Worm (Caenorhabditis elegans) whole organism, early embryonic: ENCODE measurements around the gene emre-1.

Source experiments
- F13C5.2 ChIP-seq: sonication (generic microtip); optimal IDR thresholded peaks from 2 replicates; lab custom pipeline; 2017; ENCODE audit warnings: mild to moderate bottlenecking, missing genetic modification characterization, inconsistent platforms, missing compliant biosample characterization
- aly-1 ChIP-seq: sonication (generic microtip); optimal IDR thresholded peaks from 2 replicates; lab custom pipeline; 2016; ENCODE audit warnings: missing genetic modification characterization, missing compliant biosample characterization
- ama-1 ChIP-seq: fragments of 150-350 bp; optimal IDR thresholded peaks from 2 replicates; lab custom pipeline; 2014
- flt-1 ChIP-seq: fragments of 200-800 bp; sonication (Bioruptor generic); IDR thresholded peaks from 2 replicates; pipeline ENCODE4 v1.3.6; 2022; ENCODE audit warnings: missing genetic modification characterization, missing compliant biosample characterization
- hmg-4 ChIP-seq: fragments of 200-800 bp; sonication (Bioruptor generic); optimal IDR thresholded peaks from 2 replicates; lab custom pipeline; 2018; ENCODE audit warnings: mild to moderate bottlenecking, missing genetic modification characterization, missing compliant biosample characterization
- hnd-1 ChIP-seq: sonication (generic microtip); optimal IDR thresholded peaks from 2 replicates; lab custom pipeline; 2016; ENCODE audit warnings: missing genetic modification characterization, missing compliant biosample characterization
- scrt-1 ChIP-seq: fragments of 200-800 bp; sonication (Bioruptor generic); IDR thresholded peaks from 2 replicates; pipeline ENCODE4 v1.3.6; 2022; ENCODE audit warnings: missing genetic modification characterization, missing compliant biosample characterization
- sea-1 ChIP-seq: fragments of 200-800 bp; sonication (Bioruptor generic); conservative IDR thresholded peaks from 2 replicates; pipeline ENCODE4 v1.3.6; 2022; ENCODE audit warnings: missing genetic modification characterization, missing compliant biosample characterization
- tbx-37 ChIP-seq: fragments of 200-800 bp; sonication (Bioruptor generic); conservative IDR thresholded peaks from 2 replicates; pipeline ENCODE4 v1.3.6; 2022; ENCODE audit warnings: missing genetic modification reagents, missing genetic modification characterization, missing compliant biosample characterization

ce11 chrX:14979388-14979787, at the start of gene emre-1:
- TF ChIP-seq flt-1 (GFP tag; lab: Robert Waterston, UW) = no peak
- no peak for TF ChIP-seq ama-1
- no peak for TF ChIP-seq hnd-1 (tag; lab: Kevin White, UChicago)
- no peak for TF ChIP-seq aly-1
- no peak for TF ChIP-seq tbx-37 (GFP tag; lab: Robert Waterston, UW)
- TF ChIP-seq scrt-1 (GFP tag; lab: Robert Waterston, UW) = no peak
- TF ChIP-seq sea-1 = no peak
- TF ChIP-seq hmg-4 (GFP tag; lab: Kevin White, UChicago) = no peak
- TF ChIP-seq F13C5.2 = no peak
